Fruit fly (Drosophila melanogaster): ENCODE measurements around the gene Sms.

- TF ChIP-seq Sin3A (optimal IDR thresholded peaks at IDR 0.05) (no peak), h (optimal IDR thresholded peaks at IDR 0.05) (no peak), psq (optimal IDR thresholded peaks at IDR 0.05) (no peak)
Measured at dm6 chr3L:12289664-12290063, 12.6 kb upstream of the Sms start.

Data from Kc167 (cell line).